Worm (Caenorhabditis elegans) whole organism, L4 larva: ENCODE data around the gene srx-134.

Experiments
- aha-1 ChIP-seq: fragments of 150-350 bp; peaks from one replicate; lab custom pipeline; 2014; ENCODE audit warnings: missing biosample characterization, missing genetic modification characterization
- ces-1 ChIP-seq: fragments of 150-350 bp; sonication (generic microtip); optimal IDR thresholded peaks from 4 replicates; lab custom pipeline; 2014; ENCODE audit warnings: missing biosample characterization, missing genetic modification reagents, missing genetic modification characterization
- fkh-10 ChIP-seq: fragments of 150-350 bp; optimal IDR thresholded peaks from 2 replicates; lab custom pipeline; 2014; ENCODE audit warnings: missing biosample characterization, missing genetic modification reagents, missing genetic modification characterization
- nhr-42 ChIP-seq: fragments of 200-800 bp; sonication (Bioruptor generic); IDR thresholded peaks from 2 replicates; pipeline ENCODE4 v1.3.6; 2022; ENCODE audit warnings: missing genetic modification characterization, missing compliant biosample characterization
- unc-130 ChIP-seq: sonication (generic microtip); optimal IDR thresholded peaks from 2 replicates; lab custom pipeline; 2016; ENCODE audit warnings: missing genetic modification reagents, missing genetic modification characterization, missing compliant biosample characterization

DNA sequence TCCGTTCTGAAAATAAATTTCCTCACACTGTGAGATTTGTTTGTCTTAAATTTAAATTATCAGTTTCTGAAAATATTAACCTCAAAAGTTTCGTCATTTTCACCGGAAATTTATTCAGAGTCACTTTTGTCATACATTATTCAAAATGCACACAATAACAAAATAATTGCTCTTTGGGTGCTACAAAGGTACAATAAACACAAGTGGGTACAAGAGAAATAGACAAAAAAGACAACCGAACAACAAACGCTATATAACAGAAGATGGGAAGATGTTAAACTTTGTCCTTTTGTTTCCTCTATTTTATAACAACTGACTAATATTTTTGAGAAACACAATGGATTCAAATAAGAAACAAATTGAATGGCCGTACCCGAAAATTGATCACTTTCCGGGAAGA, 13.3 kb upstream of the srx-134 start:
- TF ChIP-seq fkh-10 (GFP tag; lab: Kevin White, UChicago) (no peak), aha-1 (tag; lab: Kevin White, UChicago) (no peak), unc-130 (GFP tag; lab: Kevin White, UChicago) (no peak), nhr-42 (no peak), ces-1 (GFP tag; lab: Kevin White, UChicago) (no peak)
